Worm (Caenorhabditis elegans): ENCODE data around the gene srd-16.

- TF ChIP-seq unc-62 (GFP tag; optimal IDR thresholded peaks at IDR 0.05) (no peak), mls-2 (tag; optimal IDR thresholded peaks at IDR 0.05) (no peak), lsy-2 (tag; optimal IDR thresholded peaks at IDR 0.05) (no peak), tbx-8 (GFP tag; optimal IDR thresholded peaks at IDR 0.05) (no peak), unc-39 (tag; optimal IDR thresholded peaks at IDR 0.05) (no peak), hlh-1 (tag; optimal IDR thresholded peaks at IDR 0.05) (no peak), nhr-237 (tag; optimal IDR thresholded peaks at IDR 0.05) (no peak), ceh-43 (GFP tag; optimal IDR thresholded peaks at IDR 0.05) (no peak), nhr-76 (tag; optimal IDR thresholded peaks at IDR 0.05) (no peak), mep-1 (tag; optimal IDR thresholded peaks at IDR 0.05) (no peak), ces-1 (GFP tag; optimal IDR thresholded peaks at IDR 0.05) (no peak), pha-4 (tag; optimal IDR thresholded peaks at IDR 0.05) (no peak), sptf-1 (tag; optimal IDR thresholded peaks at IDR 0.05) (no peak), lin-13 (tag; optimal IDR thresholded peaks at IDR 0.05) (no peak)
Observed at ce11 chrV:5876966-5877365, 22.9 kb downstream of the srd-16 start.
